Fruit fly (Drosophila melanogaster) whole organism, adult: ENCODE measurements around the gene Rcd7.

ENCODE experiments used
- CG11617 ChIP-seq: fragments of 200-800 bp; sonication (Bioruptor generic); optimal IDR thresholded peaks from 2 replicates; lab custom pipeline; 2017; ENCODE audit warnings: mild to moderate bottlenecking, missing biosample characterization, missing genetic modification reagents, missing genetic modification characterization
- CG12768 ChIP-seq: fragments of 200-800 bp; sonication (Bioruptor generic); optimal IDR thresholded peaks from 2 replicates; lab custom pipeline; 2017; ENCODE audit warnings: missing biosample characterization, missing genetic modification characterization, mild to moderate bottlenecking, moderate library complexity, missing genetic modification reagents
- CG14711 ChIP-seq: fragments of 200-800 bp; sonication (Bioruptor generic); optimal IDR thresholded peaks from 2 replicates; lab custom pipeline; 2018; ENCODE audit warnings: missing biosample characterization, mild to moderate bottlenecking, missing genetic modification characterization, moderate library complexity
- CG1620 ChIP-seq: fragments of 200-800 bp; sonication (Bioruptor generic); optimal IDR thresholded peaks from 2 replicates; lab custom pipeline; 2016; ENCODE audit warnings: missing biosample characterization, missing genetic modification characterization
- CG33017 ChIP-seq: fragments of 200-800 bp; sonication (Bioruptor generic); optimal IDR thresholded peaks from 2 replicates; lab custom pipeline; 2018; ENCODE audit warnings: missing biosample characterization, mild to moderate bottlenecking, missing genetic modification characterization, moderate library complexity
- CG5204 ChIP-seq: fragments of 200-800 bp; sonication (Bioruptor generic); optimal IDR thresholded peaks from 2 replicates; lab custom pipeline; 2016; ENCODE audit warnings: missing biosample characterization, missing genetic modification characterization
- CG7045 ChIP-seq: fragments of 200-800 bp; sonication (Bioruptor generic); optimal IDR thresholded peaks from 2 replicates; lab custom pipeline; 2017; ENCODE audit warnings: missing biosample characterization, mild to moderate bottlenecking, missing genetic modification characterization
- CG7101 ChIP-seq: fragments of 200-800 bp; sonication (Bioruptor generic); optimal IDR thresholded peaks from 2 replicates; lab custom pipeline; 2018; ENCODE audit warnings: missing biosample characterization, mild to moderate bottlenecking, missing genetic modification characterization, moderate library complexity
- Clk ChIP-seq: fragments of 200-800 bp; sonication (Bioruptor generic); optimal IDR thresholded peaks from 2 replicates; lab custom pipeline; 2017; ENCODE audit warnings: missing biosample characterization, missing genetic modification characterization
- Crg-1 ChIP-seq: fragments of 200-800 bp; sonication (Bioruptor generic); optimal IDR thresholded peaks from 2 replicates; lab custom pipeline; 2016; ENCODE audit warnings: missing biosample characterization, missing genetic modification characterization
- Hr96 ChIP-seq: fragments of 200-800 bp; sonication (Bioruptor generic); optimal IDR thresholded peaks from 2 replicates; lab custom pipeline; 2016; ENCODE audit warnings: missing biosample characterization, missing genetic modification characterization
- Mnt ChIP-seq: fragments of 200-800 bp; sonication (Bioruptor generic); optimal IDR thresholded peaks from 2 replicates; lab custom pipeline; 2016; ENCODE audit warnings: missing biosample characterization, mild to moderate bottlenecking, missing genetic modification characterization
- bab1 ChIP-seq: fragments of 200-800 bp; sonication (Bioruptor generic); optimal IDR thresholded peaks from 3 replicates; lab custom pipeline; 2019; ENCODE audit warnings: missing biosample characterization, mild to moderate bottlenecking, missing genetic modification characterization, moderate library complexity
- cic ChIP-seq: fragments of 200-800 bp; sonication (Bioruptor generic); optimal IDR thresholded peaks from 2 replicates; lab custom pipeline; 2017; ENCODE audit warnings: missing biosample characterization, mild to moderate bottlenecking, missing genetic modification characterization, moderate library complexity
- cnc ChIP-seq, 2 experiments: fragments of >200 bp; optimal IDR thresholded peaks; 2 replicates each; lab custom pipeline; 2017
- kay ChIP-seq: fragments of 200-800 bp; sonication (Bioruptor generic); peaks from one replicate; lab custom pipeline; 2016; ENCODE audit warnings: missing biosample characterization, missing genetic modification characterization, borderline replicate concordance
- ovo ChIP-seq: fragments of 200-800 bp; sonication (Bioruptor generic); optimal IDR thresholded peaks from 2 replicates; lab custom pipeline; 2016; ENCODE audit warnings: missing biosample characterization, missing genetic modification characterization
- pad ChIP-seq: fragments of 200-800 bp; sonication (Bioruptor generic); optimal IDR thresholded peaks from 3 replicates; lab custom pipeline; 2017; ENCODE audit warnings: missing biosample characterization, missing genetic modification characterization, mild to moderate bottlenecking, moderate library complexity, missing genetic modification reagents
- tj ChIP-seq: fragments of 200-800 bp; sonication (Bioruptor generic); optimal IDR thresholded peaks from 3 replicates; lab custom pipeline; 2017; ENCODE audit warnings: missing biosample characterization, mild to moderate bottlenecking, missing genetic modification characterization, moderate library complexity
- toe ChIP-seq: fragments of 200-800 bp; sonication (Bioruptor generic); optimal IDR thresholded peaks from 2 replicates; lab custom pipeline; 2016; ENCODE audit warnings: missing biosample characterization, missing genetic modification characterization

Rcd7 gene

DNA sequence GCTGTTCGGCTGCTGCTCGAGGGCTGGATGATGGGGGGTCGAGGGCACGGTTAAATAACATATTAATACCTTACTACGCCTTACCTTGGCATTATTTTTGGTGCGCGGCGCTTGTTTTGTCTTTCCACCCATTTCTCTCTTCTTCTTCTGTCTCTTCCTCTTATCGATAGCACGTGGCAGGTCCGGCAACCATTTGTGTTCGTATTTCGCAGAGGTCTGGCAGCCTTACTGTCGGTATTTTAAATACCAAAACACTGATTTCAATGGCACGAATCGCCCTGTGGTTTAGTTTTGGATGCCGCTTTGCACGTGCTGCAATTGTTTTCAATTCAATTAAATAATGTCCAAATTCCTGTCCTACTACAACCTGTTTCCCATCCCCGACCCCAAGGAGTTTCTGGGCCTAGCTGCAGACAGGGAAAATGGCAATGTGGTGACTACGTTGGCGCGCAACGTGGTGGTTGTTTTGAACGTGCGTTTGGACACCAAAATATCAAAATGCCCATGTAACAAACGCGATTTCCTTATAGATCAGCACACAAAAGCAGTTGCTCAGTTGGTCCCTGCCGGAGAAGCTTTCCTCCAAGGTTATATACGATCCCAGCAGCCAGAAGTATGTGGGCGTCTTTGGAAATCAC is 7.3 kb downstream of the Rcd7 start, which contains the start of the genes Ltn1 and CG9300:
Gene Ltn1 (minus strand): TSS at position 155 of the 638 bp plus-strand sequence.
Gene CG9300 (plus strand): TSS at position 285 of the 638 bp plus-strand sequence.
- TF ChIP-seq CG33017 (tag; lab: Kevin White, UChicago) (no peak), Crg-1 (GFP tag; lab: Kevin White, UChicago) (peak; percentile 20), CG5204 (GFP tag; lab: Kevin White, UChicago) (no peak), ovo (GFP tag; lab: Kevin White, UChicago) (no peak), CG12768 (GFP tag; lab: Kevin White, UChicago) (no peak), Clk (GFP tag; lab: Kevin White, UChicago) (no peak), CG1620 (GFP tag; lab: Kevin White, UChicago) (no peak), tj (no peak), CG7045 (no peak), cic (no peak), CG7101 (tag; lab: Kevin White, UChicago) (peak; percentile 12), Mnt (GFP tag; lab: Kevin White, UChicago) (peak; percentile 100), Hr96 (GFP tag; lab: Kevin White, UChicago) (no peak), cnc (optimal IDR thresholded peaks at IDR 0.05; lab: Kevin White, UChicago) (no peak), CG11617 (GFP tag; lab: Kevin White, UChicago) (no peak), pad (GFP tag; lab: Kevin White, UChicago) (no peak), kay (GFP tag; lab: Kevin White, UChicago) (no peak), CG14711 (no peak), toe (GFP tag; lab: Kevin White, UChicago) (peak; percentile 29), bab1 (peak; percentile 61)

DNA sequence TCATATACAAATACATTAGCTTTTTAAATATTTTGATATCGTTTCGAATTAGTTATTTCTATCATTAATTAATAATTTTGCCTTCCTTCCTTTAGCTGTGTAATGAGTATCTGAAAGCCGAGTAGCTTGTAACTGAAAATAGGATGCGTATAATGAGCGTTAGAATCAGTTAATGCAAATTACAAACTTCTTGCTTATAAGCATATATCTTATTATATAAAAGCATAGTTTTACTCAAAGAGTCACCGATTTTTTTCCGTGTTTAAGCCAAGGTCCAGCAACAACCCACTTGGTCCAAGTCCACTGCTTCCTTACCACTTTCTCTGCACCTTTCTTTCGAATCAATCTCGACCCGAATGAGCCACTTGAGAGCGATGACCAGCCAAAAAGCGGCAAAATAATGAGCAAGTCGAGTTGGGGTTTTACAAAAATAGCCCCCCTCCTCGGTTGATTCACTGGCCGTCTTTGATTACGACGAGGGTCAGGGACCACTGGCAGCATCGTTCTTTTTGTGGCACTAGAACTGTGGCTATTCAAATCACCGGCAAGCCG is 11.1 kb downstream of the Rcd7 start:
- no peak for TF ChIP-seq Hr96 (GFP tag; lab: Kevin White, UChicago)
- TF ChIP-seq bab1 = no peak

DNA sequence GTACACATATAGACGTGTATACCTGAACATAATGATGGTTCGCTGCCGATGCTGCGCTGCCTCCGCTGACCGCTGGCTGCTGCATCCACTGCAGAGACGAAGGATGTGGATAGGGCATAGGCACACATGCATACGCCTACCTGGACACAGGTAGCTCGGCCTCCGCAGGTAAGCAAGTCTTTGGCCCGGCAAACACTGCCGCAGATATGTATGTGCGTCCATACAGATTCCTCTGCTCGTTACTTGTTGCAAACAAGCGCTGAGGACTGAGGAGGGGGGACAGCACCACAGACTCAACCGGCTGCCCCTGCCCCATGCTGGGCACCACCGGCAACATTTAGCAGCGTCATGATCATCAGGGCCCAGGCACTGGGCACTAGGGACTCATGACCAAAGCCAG is 11.8 kb downstream of the Rcd7 start:
- TF ChIP-seq CG7045 (no peak), Hr96 (GFP tag; lab: Kevin White, UChicago) (no peak), CG1620 (GFP tag; lab: Kevin White, UChicago) (no peak), bab1 (no peak)

DNA sequence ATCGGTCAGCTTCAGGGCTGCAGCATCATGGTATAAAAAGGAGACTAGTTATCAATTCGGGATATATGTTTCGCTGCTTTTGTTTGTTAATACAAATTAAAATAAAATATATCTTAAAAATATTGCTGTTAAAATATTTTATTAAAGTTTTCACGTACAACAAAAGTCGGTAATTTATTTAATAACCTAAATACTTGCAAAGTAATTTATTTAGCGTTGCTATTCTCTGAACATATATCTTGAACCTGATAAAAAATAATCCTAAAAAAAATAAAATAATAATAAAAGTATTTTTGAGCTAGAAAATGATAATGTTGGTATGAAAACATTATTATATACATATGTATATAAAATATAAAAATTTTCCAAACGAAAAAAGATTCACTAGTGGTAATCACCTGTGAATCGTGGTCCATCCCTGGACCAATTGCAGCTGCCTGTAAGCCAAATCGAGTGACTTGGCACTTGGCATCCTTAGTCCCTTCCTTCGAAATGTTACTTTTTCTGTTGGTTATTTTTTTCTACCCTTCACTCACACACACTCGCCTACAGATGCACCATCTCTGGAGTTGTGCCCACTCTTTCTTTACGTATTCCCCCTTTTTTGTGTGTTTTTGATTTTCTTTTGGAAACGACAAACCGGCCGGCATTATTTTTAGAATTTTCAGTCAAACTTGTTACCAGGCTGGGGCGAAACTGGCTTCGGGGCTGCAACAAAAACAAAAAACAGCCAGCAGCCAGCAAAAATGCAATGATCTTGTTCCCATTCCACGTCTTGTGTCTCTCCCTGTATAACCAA is 12.5 kb downstream of the Rcd7 start:
- TF ChIP-seq CG14711 = no peak

DNA sequence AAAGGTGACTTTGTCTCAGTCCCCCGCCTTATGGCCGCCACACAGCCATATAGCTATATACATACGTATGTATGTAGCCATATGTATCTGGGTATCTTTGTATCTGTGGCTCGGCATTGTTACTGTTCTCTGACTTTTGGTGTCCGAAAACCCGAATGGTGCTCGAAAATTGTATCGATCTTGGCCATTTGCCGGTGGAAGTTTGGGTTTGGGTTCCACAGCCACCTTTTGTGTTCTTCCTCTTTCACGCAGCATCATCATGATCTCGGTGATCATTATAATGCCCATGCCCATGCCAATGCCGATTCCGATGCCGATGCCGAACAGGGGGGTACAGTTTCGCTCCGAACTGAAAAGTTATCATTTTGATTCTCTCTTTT is 13.1 kb downstream of the Rcd7 start:
- TF ChIP-seq bab1 = no peak
- TF ChIP-seq CG7101 (tag; lab: Kevin White, UChicago) = no peak
- TF ChIP-seq kay (GFP tag; lab: Kevin White, UChicago) = no peak
- TF ChIP-seq CG11617 (GFP tag; lab: Kevin White, UChicago) = no peak
- TF ChIP-seq Hr96 (GFP tag; lab: Kevin White, UChicago) = no peak
- no peak for TF ChIP-seq toe (GFP tag; lab: Kevin White, UChicago)
- TF ChIP-seq cnc (optimal IDR thresholded peaks at IDR 0.05; lab: Kevin White, UChicago) = no peak
- TF ChIP-seq CG12768 (GFP tag; lab: Kevin White, UChicago) = no peak
- no peak for TF ChIP-seq cic
- TF ChIP-seq CG33017 (tag; lab: Kevin White, UChicago) = no peak
- no peak for TF ChIP-seq pad (GFP tag; lab: Kevin White, UChicago)
- no peak for TF ChIP-seq tj
- TF ChIP-seq Crg-1 (GFP tag; lab: Kevin White, UChicago) = no peak
- no peak for TF ChIP-seq CG14711
- no peak for TF ChIP-seq CG7045
- TF ChIP-seq ovo (GFP tag; lab: Kevin White, UChicago) = no peak
- no peak for TF ChIP-seq CG1620 (GFP tag; lab: Kevin White, UChicago)

DNA sequence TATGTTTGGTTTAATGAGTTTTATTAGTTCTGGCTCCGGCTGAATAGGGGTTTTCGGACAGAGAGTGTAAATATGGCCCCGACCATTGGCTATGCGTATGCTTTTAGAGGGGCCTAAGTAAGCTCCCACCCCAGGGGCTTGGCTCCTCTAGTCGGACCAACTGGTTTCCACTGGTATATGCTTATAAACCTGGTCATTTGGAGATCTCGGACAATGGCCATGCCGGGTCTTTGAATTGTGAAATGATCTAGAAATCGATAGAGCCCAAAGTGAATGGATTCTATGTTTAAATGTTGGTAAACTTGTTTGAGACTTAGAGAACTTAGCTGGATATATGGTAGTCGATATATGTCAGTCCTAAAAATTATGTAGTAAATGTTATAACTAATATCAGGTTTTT is 13.8 kb downstream of the Rcd7 start:
- TF ChIP-seq kay (GFP tag; lab: Kevin White, UChicago) (no peak), pad (GFP tag; lab: Kevin White, UChicago) (no peak), Crg-1 (GFP tag; lab: Kevin White, UChicago) (no peak), CG1620 (GFP tag; lab: Kevin White, UChicago) (no peak), cic (no peak), toe (GFP tag; lab: Kevin White, UChicago) (no peak), cnc (optimal IDR thresholded peaks at IDR 0.05; lab: Kevin White, UChicago) (no peak), CG5204 (GFP tag; lab: Kevin White, UChicago) (no peak), bab1 (no peak), CG12768 (GFP tag; lab: Kevin White, UChicago) (no peak)

DNA sequence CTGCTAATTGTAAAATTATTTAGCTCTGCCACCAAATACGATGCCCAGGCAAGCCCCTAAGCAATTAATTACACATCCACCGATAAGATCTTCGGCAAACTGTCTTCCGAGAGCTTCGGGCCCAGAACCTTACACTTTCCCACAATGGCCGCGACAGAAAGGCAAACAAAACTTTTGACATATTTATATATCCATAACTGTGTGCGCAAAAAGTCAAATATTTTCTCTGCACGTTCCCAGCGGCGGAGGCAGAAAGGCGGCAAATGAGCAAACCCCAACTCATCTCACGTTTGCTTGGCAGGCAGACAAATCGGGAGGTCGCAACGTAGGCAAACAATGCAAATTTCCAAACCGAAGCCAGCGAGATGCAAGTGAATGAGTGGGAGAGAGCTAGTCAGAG is 14.3 kb downstream of the Rcd7 start:
- TF ChIP-seq bab1 (no peak), pad (GFP tag; lab: Kevin White, UChicago) (no peak), CG7045 (no peak), toe (GFP tag; lab: Kevin White, UChicago) (no peak), CG1620 (GFP tag; lab: Kevin White, UChicago) (no peak), CG33017 (tag; lab: Kevin White, UChicago) (no peak), CG11617 (GFP tag; lab: Kevin White, UChicago) (no peak), Clk (GFP tag; lab: Kevin White, UChicago) (no peak), cic (no peak), tj (no peak)
